Worm (Caenorhabditis elegans) whole organism, midembryonic: ENCODE measurements around the gene K02E11.4.

ENCODE experiments used
- klf-2 ChIP-seq: fragments of 200-800 bp; sonication (Bioruptor generic); conservative IDR thresholded peaks from 2 replicates; pipeline ENCODE4 v1.3.6; 2022; ENCODE audit warnings: missing genetic modification reagents, missing genetic modification characterization, missing compliant biosample characterization
- med-1 ChIP-seq: sonication (generic microtip); optimal IDR thresholded peaks from 2 replicates; lab custom pipeline; 2017; ENCODE audit warnings: missing genetic modification characterization, mild to moderate bottlenecking, missing compliant biosample characterization, antibody characterized with exemption, missing genetic modification reagents; ENCODE audit not compliant: insufficient read depth

- TF ChIP-seq klf-2 (no peak), med-1 (GFP tag; lab: Kevin White, UChicago) (no peak)
These were observed 19.5 kb upstream of the K02E11.4 start for ce11 chrV:14267326-14267942.
